Fruit fly (Drosophila melanogaster) whole organism, adult: ENCODE results near the gene CG4592.

Source experiments
- CG11617 ChIP-seq: fragments of 200-800 bp; sonication (Bioruptor generic); optimal IDR thresholded peaks from 2 replicates; lab custom pipeline; 2017; ENCODE audit warnings: mild to moderate bottlenecking, missing biosample characterization, missing genetic modification reagents, missing genetic modification characterization
- CG12768 ChIP-seq: fragments of 200-800 bp; sonication (Bioruptor generic); optimal IDR thresholded peaks from 2 replicates; lab custom pipeline; 2017; ENCODE audit warnings: missing biosample characterization, missing genetic modification characterization, mild to moderate bottlenecking, moderate library complexity, missing genetic modification reagents
- CG1620 ChIP-seq: fragments of 200-800 bp; sonication (Bioruptor generic); optimal IDR thresholded peaks from 2 replicates; lab custom pipeline; 2016; ENCODE audit warnings: missing biosample characterization, missing genetic modification characterization
- CG33017 ChIP-seq: fragments of 200-800 bp; sonication (Bioruptor generic); optimal IDR thresholded peaks from 2 replicates; lab custom pipeline; 2018; ENCODE audit warnings: missing biosample characterization, mild to moderate bottlenecking, missing genetic modification characterization, moderate library complexity
- CG5204 ChIP-seq: fragments of 200-800 bp; sonication (Bioruptor generic); optimal IDR thresholded peaks from 2 replicates; lab custom pipeline; 2016; ENCODE audit warnings: missing biosample characterization, missing genetic modification characterization
- CG7045 ChIP-seq: fragments of 200-800 bp; sonication (Bioruptor generic); optimal IDR thresholded peaks from 2 replicates; lab custom pipeline; 2017; ENCODE audit warnings: missing biosample characterization, mild to moderate bottlenecking, missing genetic modification characterization
- Hr96 ChIP-seq: fragments of 200-800 bp; sonication (Bioruptor generic); optimal IDR thresholded peaks from 2 replicates; lab custom pipeline; 2016; ENCODE audit warnings: missing biosample characterization, missing genetic modification characterization
- bab1 ChIP-seq: fragments of 200-800 bp; sonication (Bioruptor generic); optimal IDR thresholded peaks from 3 replicates; lab custom pipeline; 2019; ENCODE audit warnings: missing biosample characterization, mild to moderate bottlenecking, missing genetic modification characterization, moderate library complexity
- cnc ChIP-seq, 2 experiments: fragments of >200 bp; optimal IDR thresholded peaks; 2 replicates each; lab custom pipeline; 2017
- ovo ChIP-seq: fragments of 200-800 bp; sonication (Bioruptor generic); optimal IDR thresholded peaks from 2 replicates; lab custom pipeline; 2016; ENCODE audit warnings: missing biosample characterization, missing genetic modification characterization
- tj ChIP-seq: fragments of 200-800 bp; sonication (Bioruptor generic); optimal IDR thresholded peaks from 3 replicates; lab custom pipeline; 2017; ENCODE audit warnings: missing biosample characterization, mild to moderate bottlenecking, missing genetic modification characterization, moderate library complexity

DNA sequence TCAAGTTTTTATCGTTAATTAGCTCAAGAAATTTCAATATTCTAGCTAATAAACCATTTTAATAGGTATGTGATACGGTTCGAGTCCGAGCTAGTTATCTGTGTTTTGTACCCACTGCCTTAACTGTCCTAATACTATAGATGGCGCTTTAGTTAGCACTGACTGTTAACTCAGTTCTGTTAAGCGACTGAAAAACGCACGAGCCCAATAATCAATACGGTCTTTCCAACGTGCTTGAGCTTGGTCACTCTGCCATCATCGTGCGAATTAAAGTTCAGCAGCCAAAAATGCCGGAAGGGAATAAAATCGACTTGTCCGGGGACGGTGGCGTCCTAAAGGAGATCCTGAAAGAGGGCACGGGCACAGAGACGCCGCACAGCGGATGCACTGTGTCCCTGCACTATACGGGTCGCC lies 33.6 kb upstream of the CG4592 start, which contains the start of gene Fkbp59:
- TF ChIP-seq tj (GFP tag; lab: Kevin White, UChicago) (no peak), ovo (GFP tag; lab: Kevin White, UChicago) (peak; percentile 5), CG7045 (GFP tag; lab: Kevin White, UChicago) (no peak), CG12768 (no peak), bab1 (peak; percentile 23), cnc (optimal IDR thresholded peaks at IDR 0.05; lab: Kevin White, UChicago) (no peak), CG11617 (GFP tag; lab: Kevin White, UChicago) (no peak), Hr96 (GFP tag; lab: Kevin White, UChicago) (no peak), CG1620 (GFP tag; lab: Kevin White, UChicago) (peak; percentile 8), CG33017 (peak; percentile 25), CG5204 (GFP tag; lab: Kevin White, UChicago) (no peak)
